Fruit fly (Drosophila melanogaster) whole organism, embryonic: Measurements from ENCODE around the gene CG4896.
A peak's percentile ranks its signal among the peaks of the same experiment; 100 is the strongest.

Source experiments
- Atf-2 ChIP-seq: fragments of 200-800 bp; sonication (Bioruptor generic); optimal IDR thresholded peaks from 2 replicates; lab custom pipeline; 2016; ENCODE audit warnings: missing biosample characterization, missing genetic modification characterization
- Awh ChIP-seq: fragments of 200-800 bp; sonication (Bioruptor generic); IDR thresholded peaks from 2 replicates; pipeline ENCODE4, ENCODE4 v1.3.6; 2022; ENCODE audit warnings: missing biosample characterization, missing genetic modification characterization
- C15 ChIP-seq: fragments of 200-800 bp; sonication (Bioruptor generic); IDR thresholded peaks from 3 replicates; pipeline ENCODE4 v1.3.6; 2022; ENCODE audit warnings: missing biosample characterization, missing genetic modification characterization
- CG12071 ChIP-seq: fragments of 200-800 bp; sonication (Bioruptor generic); optimal IDR thresholded peaks from 3 replicates; lab custom pipeline; 2018; ENCODE audit warnings: missing biosample characterization, mild to moderate bottlenecking, missing genetic modification characterization
- CG12219 ChIP-seq: fragments of 200-800 bp; sonication (Bioruptor generic); optimal IDR thresholded peaks from 3 replicates; lab custom pipeline; 2018; ENCODE audit warnings: missing biosample characterization, mild to moderate bottlenecking, missing genetic modification characterization
- CG13894 ChIP-seq: fragments of 200-800 bp; sonication (Bioruptor generic); optimal IDR thresholded peaks from 3 replicates; lab custom pipeline; 2018; ENCODE audit warnings: missing biosample characterization, mild to moderate bottlenecking, missing genetic modification characterization, moderate library complexity
- CG1647 ChIP-seq: fragments of 200-800 bp; sonication (Bioruptor generic); optimal IDR thresholded peaks from 3 replicates; lab custom pipeline; 2016; ENCODE audit warnings: missing biosample characterization, missing genetic modification characterization
- CG18262 ChIP-seq: fragments of 200-800 bp; optimal IDR thresholded peaks from 3 replicates; lab custom pipeline; 2019; ENCODE audit warnings: missing biosample characterization, mild to moderate bottlenecking, missing genetic modification characterization, moderate library complexity
- CG34376 ChIP-seq: fragments of 200-800 bp; sonication (Bioruptor generic); optimal IDR thresholded peaks from 2 replicates; lab custom pipeline; 2018; ENCODE audit warnings: missing biosample characterization, mild to moderate bottlenecking, missing genetic modification characterization
- CG5953 ChIP-seq: fragments of 200-800 bp; sonication (Bioruptor generic); IDR thresholded peaks from 2 replicates; pipeline ENCODE4 v1.3.6; 2022; ENCODE audit warnings: missing biosample characterization, missing genetic modification characterization
- CG6689 ChIP-seq: fragments of 200-800 bp; sonication (Bioruptor generic); IDR thresholded peaks from 2 replicates; pipeline ENCODE4 v1.3.6; 2022; ENCODE audit warnings: missing biosample characterization, missing genetic modification characterization
- CG6854 ChIP-seq: fragments of 200-800 bp; sonication (Bioruptor generic); optimal IDR thresholded peaks from 3 replicates; lab custom pipeline; 2017; ENCODE audit warnings: missing biosample characterization, mild to moderate bottlenecking, missing genetic modification characterization
- CG7963 ChIP-seq: fragments of 200-800 bp; sonication (Bioruptor generic); IDR thresholded peaks from 3 replicates; pipeline ENCODE4 v1.3.6; 2022; ENCODE audit warnings: missing biosample characterization, missing genetic modification characterization; ENCODE audit not compliant: partially characterized antibody
- CG8924 ChIP-seq: fragments of 200-800 bp; optimal IDR thresholded peaks from 3 replicates; lab custom pipeline; 2019; ENCODE audit warnings: missing biosample characterization, mild to moderate bottlenecking, missing genetic modification characterization, moderate library complexity
- CG9876 ChIP-seq: fragments of 200-800 bp; sonication (Bioruptor generic); optimal IDR thresholded peaks from 2 replicates; lab custom pipeline; 2016; ENCODE audit warnings: missing biosample characterization, missing genetic modification characterization
- CrebB ChIP-seq: fragments of 200-800 bp; sonication (Bioruptor generic); optimal IDR thresholded peaks from 3 replicates; lab custom pipeline; 2018; ENCODE audit warnings: missing biosample characterization, mild to moderate bottlenecking, missing genetic modification characterization
- D ChIP-seq, 2 experiments: fragments of 200-800 bp in 1 of 2; fragments of >200 bp in 1 of 2; sonication (Bioruptor generic) in 1 of 2; optimal IDR thresholded peaks; 2 replicates in 1 of 2; 3 replicates in 1 of 2; lab custom pipeline; 2017; ENCODE audit warnings: mild to moderate bottlenecking in 1 of 2, missing biosample characterization in 1 of 2, missing genetic modification characterization in 1 of 2, missing genetic modification reagents in 1 of 2
- Dad ChIP-seq: fragments of 200-800 bp; sonication (Bioruptor generic); optimal IDR thresholded peaks from 3 replicates; lab custom pipeline; 2016; ENCODE audit warnings: missing biosample characterization, missing genetic modification characterization
- E2f1 ChIP-seq: fragments of 200-800 bp; sonication (Bioruptor generic); IDR thresholded peaks from 2 replicates; pipeline ENCODE4 v1.3.6; 2022; ENCODE audit warnings: missing biosample characterization, missing genetic modification characterization
- Eip74EF ChIP-seq, 2 experiments: fragments of 200-800 bp in 1 of 2; fragments of >200 bp in 1 of 2; sonication (Bioruptor generic) in 1 of 2; optimal IDR thresholded peaks; 2 replicates each; lab custom pipeline; 2017 to 2019; ENCODE audit warnings: missing biosample characterization in 2 of 2, missing genetic modification characterization in 2 of 2, mild to moderate bottlenecking in 1 of 2, moderate library complexity in 1 of 2
- Gsc ChIP-seq: fragments of 200-800 bp; sonication (Bioruptor generic); IDR thresholded peaks from 2 replicates; pipeline ENCODE4 v1.3.6; 2022; ENCODE audit warnings: missing biosample characterization, missing genetic modification characterization
- Hr78 ChIP-seq, 2 experiments: fragments of 200-800 bp in 1 of 2; fragments of >200 bp in 1 of 2; sonication (Bioruptor generic) in 1 of 2; optimal IDR thresholded peaks; 2 replicates each; lab custom pipeline; 2017 to 2019; ENCODE audit warnings: missing biosample characterization in 2 of 2, missing genetic modification characterization in 2 of 2, mild to moderate bottlenecking in 1 of 2, moderate library complexity in 1 of 2
- Mad ChIP-seq: fragments of 200-800 bp; sonication (Bioruptor generic); optimal IDR thresholded peaks from 2 replicates; lab custom pipeline; 2016; ENCODE audit warnings: missing biosample characterization, missing genetic modification characterization
- NK7.1 ChIP-seq: fragments of 200-800 bp; sonication (Bioruptor generic); optimal IDR thresholded peaks from 3 replicates; lab custom pipeline; 2016; ENCODE audit warnings: missing biosample characterization, missing genetic modification characterization
- Nf-YA ChIP-seq: fragments of 200-800 bp; sonication (Bioruptor generic); IDR thresholded peaks from 2 replicates; pipeline ENCODE4 v1.3.6; 2022; ENCODE audit warnings: missing biosample characterization, missing genetic modification characterization
- Nf-YB ChIP-seq: fragments of 200-800 bp; sonication (Bioruptor generic); optimal IDR thresholded peaks from 3 replicates; lab custom pipeline; 2019; ENCODE audit warnings: missing biosample characterization, mild to moderate bottlenecking, missing genetic modification characterization, moderate library complexity
- Nf-YC ChIP-seq: fragments of 200-800 bp; optimal IDR thresholded peaks from 3 replicates; lab custom pipeline; 2019; ENCODE audit warnings: missing biosample characterization, mild to moderate bottlenecking, missing genetic modification characterization, moderate library complexity
- Ptx1 ChIP-seq: fragments of 200-800 bp; sonication (Bioruptor generic); IDR thresholded peaks from 2 replicates; pipeline ENCODE4 v1.3.6; 2022; ENCODE audit warnings: missing biosample characterization, missing genetic modification characterization
- Side ChIP-seq: fragments of 200-800 bp; sonication (Bioruptor generic); optimal IDR thresholded peaks from 2 replicates; lab custom pipeline; 2016; ENCODE audit warnings: missing biosample characterization, missing genetic modification characterization
- Usf ChIP-seq: fragments of 200-800 bp; sonication (Bioruptor generic); optimal IDR thresholded peaks from 2 replicates; lab custom pipeline; 2017; ENCODE audit warnings: missing genotype, missing biosample characterization, missing genetic modification characterization
- amos ChIP-seq: fragments of 200-800 bp; sonication (Bioruptor generic); IDR thresholded peaks from 2 replicates; pipeline ENCODE4 v1.3.6; 2022; ENCODE audit warnings: missing biosample characterization, missing genetic modification characterization; ENCODE audit not compliant: partially characterized antibody
- ap ChIP-seq: fragments of 200-800 bp; sonication (Bioruptor generic); IDR thresholded peaks from 2 replicates; pipeline ENCODE4 v1.3.6; 2022; ENCODE audit warnings: missing biosample characterization, missing genetic modification characterization
- ato ChIP-seq: fragments of 200-800 bp; sonication (Bioruptor generic); IDR thresholded peaks from 2 replicates; pipeline ENCODE4 v1.3.6; 2022; ENCODE audit warnings: missing biosample characterization, missing genetic modification characterization; ENCODE audit not compliant: partially characterized antibody
- caup ChIP-seq: fragments of 200-800 bp; sonication (Bioruptor generic); optimal IDR thresholded peaks from 3 replicates; lab custom pipeline; 2017; ENCODE audit warnings: missing biosample characterization, mild to moderate bottlenecking, missing genetic modification characterization, moderate library complexity; ENCODE audit not compliant: severe bottlenecking
- cwo ChIP-seq: fragments of 200-800 bp; sonication (Bioruptor generic); optimal IDR thresholded peaks from 3 replicates; lab custom pipeline; 2017; ENCODE audit warnings: missing biosample characterization, missing genetic modification characterization, mild to moderate bottlenecking, moderate library complexity, missing genetic modification reagents
- dmrt11E ChIP-seq: fragments of 200-800 bp; sonication (Bioruptor generic); optimal IDR thresholded peaks from 3 replicates; lab custom pipeline; 2018; ENCODE audit warnings: missing biosample characterization, mild to moderate bottlenecking, missing genetic modification characterization, moderate library complexity
- dysf ChIP-seq: fragments of 200-800 bp; sonication (Bioruptor generic); IDR thresholded peaks from 3 replicates; pipeline ENCODE4 v1.3.6; 2022; ENCODE audit warnings: missing biosample characterization, missing genetic modification characterization
- eyg ChIP-seq: fragments of 200-800 bp; sonication (Bioruptor generic); optimal IDR thresholded peaks from 3 replicates; lab custom pipeline; 2016; ENCODE audit warnings: missing biosample characterization, missing genetic modification characterization
- gcm2 ChIP-seq: fragments of 200-800 bp; sonication (Bioruptor generic); optimal IDR thresholded peaks from 2 replicates; lab custom pipeline; 2016; ENCODE audit warnings: missing biosample characterization, missing genetic modification characterization
- grn ChIP-seq: fragments of 200-800 bp; sonication (Bioruptor generic); optimal IDR thresholded peaks from 3 replicates; lab custom pipeline; 2017; ENCODE audit warnings: missing biosample characterization, missing genetic modification characterization
- jumu ChIP-seq: fragments of 200-800 bp; sonication (Bioruptor generic); optimal IDR thresholded peaks from 3 replicates; lab custom pipeline; 2016; ENCODE audit warnings: missing biosample characterization, missing genetic modification characterization
- kah ChIP-seq: fragments of 200-800 bp; sonication (Bioruptor generic); optimal IDR thresholded peaks from 2 replicates; lab custom pipeline; 2018; ENCODE audit warnings: missing biosample characterization, mild to moderate bottlenecking, missing genetic modification characterization
- lola ChIP-seq, 3 experiments: fragments of >200 bp in 2 of 3; fragments of 200-800 bp in 1 of 3; sonication (Bioruptor generic) in 1 of 3; optimal IDR thresholded peaks; 2 replicates each; lab custom pipeline; 2017 to 2019; ENCODE audit warnings: missing biosample characterization in 3 of 3, missing genetic modification characterization in 3 of 3, mild to moderate bottlenecking in 1 of 3, moderate library complexity in 1 of 3
- p53 ChIP-seq: fragments of 200-800 bp; sonication (Bioruptor generic); optimal IDR thresholded peaks from 2 replicates; lab custom pipeline; 2016; ENCODE audit warnings: missing biosample characterization, missing genetic modification characterization
- pum ChIP-seq: fragments of 200-800 bp; sonication (Bioruptor generic); optimal IDR thresholded peaks from 2 replicates; lab custom pipeline; 2016; ENCODE audit warnings: missing biosample characterization, missing genetic modification characterization
- row ChIP-seq: fragments of 200-800 bp; sonication (Bioruptor generic); IDR thresholded peaks from 3 replicates; pipeline ENCODE4 v1.3.6; 2022; ENCODE audit warnings: missing biosample characterization, missing genetic modification characterization
- trem ChIP-seq: fragments of 200-800 bp; optimal IDR thresholded peaks from 3 replicates; lab custom pipeline; 2019; ENCODE audit warnings: missing biosample characterization, mild to moderate bottlenecking, missing genetic modification characterization, moderate library complexity
- usp ChIP-seq: fragments of >200 bp; optimal IDR thresholded peaks from 2 replicates; lab custom pipeline; 2017; ENCODE audit warnings: missing biosample characterization, missing genetic modification characterization
- vnd ChIP-seq: fragments of 200-800 bp; sonication (Bioruptor generic); IDR thresholded peaks from 3 replicates; pipeline ENCODE4 v1.3.6; 2022; ENCODE audit warnings: missing biosample characterization, missing genetic modification characterization; ENCODE audit not compliant: partially characterized antibody

The CG4896 gene

dm6 chr2L:1172704-1173107, 4.8 kb upstream of the CG4896 start, which contains the start of the genes Charon and CG4887 (continued):
- TF ChIP-seq E2f1 (GFP tag; lab: Robert Waterston, UW) (peak; percentile 77), ato (GFP tag; lab: Robert Waterston, UW) (peak; percentile 25; the same call in 1 of the 2 replicates), row (GFP tag; lab: Robert Waterston, UW) (peak; percentile 95), Nf-YB (GFP tag; lab: Kevin White, UChicago) (no peak), Nf-YC (tag; lab: Kevin White, UChicago) (no peak), dmrt11E (tag; lab: Kevin White, UChicago) (peak; percentile 70), Dad (GFP tag; lab: Kevin White, UChicago) (peak; percentile 82), CG34376 (GFP tag; lab: Kevin White, UChicago) (peak; percentile 71), Eip74EF (GFP tag; optimal IDR thresholded peaks at IDR 0.05; lab: Kevin White, UChicago) (no peak), kah (peak; percentile 54), CG6689 (GFP tag; lab: Robert Waterston, UW) (peak; percentile 77), CG1647 (GFP tag; lab: Kevin White, UChicago) (peak; percentile 76), Usf (GFP tag; lab: Kevin White, UChicago) (peak; percentile 53), CG9876 (GFP tag; lab: Kevin White, UChicago) (peak; percentile 71), vnd (GFP tag; lab: Robert Waterston, UW) (peak; percentile 68), trem (tag; lab: Kevin White, UChicago) (peak; percentile 71), cwo (GFP tag; lab: Kevin White, UChicago) (peak; percentile 48), usp (GFP tag; lab: Kevin White, UChicago) (no peak), dysf (GFP tag; lab: Robert Waterston, UW) (peak; percentile 86), CG13894 (peak; percentile 86), amos (GFP tag; lab: Robert Waterston, UW) (peak; percentile 48), Side (GFP tag; lab: Kevin White, UChicago) (peak; percentile 85), Ptx1 (GFP tag; lab: Robert Waterston, UW) (peak; percentile 85), caup (GFP tag; lab: Kevin White, UChicago) (peak; percentile 73), gcm2 (GFP tag; lab: Kevin White, UChicago) (peak; percentile 61), pum (GFP tag; lab: Kevin White, UChicago) (peak; percentile 90), p53 (GFP tag; lab: Kevin White, UChicago) (peak; percentile 4), CrebB (tag; lab: Kevin White, UChicago) (peak; percentile 52), NK7.1 (GFP tag; lab: Kevin White, UChicago) (peak; percentile 45), lola (GFP tag; optimal IDR thresholded peaks at IDR 0.05; lab: Kevin White, UChicago) (peak in 1 of 3 experiments; percentile 82), Gsc (peak; percentile 46; the same call in 1 of the 2 replicates), Nf-YA (GFP tag; lab: Robert Waterston, UW) (peak; percentile 52; the same call in 1 of the 2 replicates), CG6854 (GFP tag; lab: Kevin White, UChicago) (peak; percentile 5), CG7963 (GFP tag; lab: Robert Waterston, UW) (0 out of 3 replicates have a peak, but pooled peaks have one; percentile 28), Mad (GFP tag; lab: Kevin White, UChicago) (peak; percentile 87), Awh (0 out of 2 replicates have a peak, but pooled peaks have one; percentile 19), CG12219 (GFP tag; lab: Kevin White, UChicago) (no peak), C15 (GFP tag; lab: Robert Waterston, UW) (peak; percentile 58; the same call in 1 of the 3 replicates), eyg (peak; percentile 70), jumu (peak; percentile 89), grn (GFP tag; lab: Kevin White, UChicago) (no peak), Atf-2 (GFP tag; lab: Kevin White, UChicago) (peak; percentile 68), CG8924 (no peak), Hr78 (GFP tag; optimal IDR thresholded peaks at IDR 0.05; lab: Kevin White, UChicago) (no peak), CG18262 (tag; lab: Kevin White, UChicago) (no peak), CG5953 (GFP tag; lab: Robert Waterston, UW) (peak; percentile 33; the same call in 1 of the 2 replicates), ap (GFP tag; lab: Robert Waterston, UW) (peak; percentile 51), D (optimal IDR thresholded peaks at IDR 0.05; lab: Kevin White, UChicago) (no peak), D (GFP tag; optimal IDR thresholded peaks at IDR 0.05; lab: Kevin White, UChicago) (no peak), CG12071 (no peak)
